Worm (Caenorhabditis elegans): ENCODE measurements around the gene C45G9.5.

The C45G9.5 gene

DNA sequence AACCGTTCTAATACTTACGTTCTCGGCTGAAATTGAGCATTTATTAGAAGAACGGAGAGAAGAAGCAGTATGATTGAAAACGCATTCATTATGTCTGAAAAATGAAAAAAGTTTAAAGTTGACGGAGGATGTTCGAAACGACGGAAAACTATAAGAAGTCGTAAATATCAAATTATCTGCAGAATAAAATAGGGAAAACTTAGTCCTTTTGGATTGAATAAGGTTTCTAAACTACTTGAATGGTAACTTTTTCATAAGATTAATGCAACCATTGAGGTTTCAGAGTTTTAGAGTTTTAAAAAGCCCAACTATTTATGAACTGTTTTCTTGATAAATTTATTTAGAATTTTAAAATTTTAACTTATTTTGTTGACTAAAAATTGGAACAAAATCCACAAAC, 23.6 kb downstream of the C45G9.5 start, which contains the start of gene C45G9.12 (continued):
- TF ChIP-seq vab-7 (GFP tag; IDR thresholded peaks at IDR 0.05) (no peak), hif-1 (tag; optimal IDR thresholded peaks at IDR 0.05) (no peak)

DNA sequence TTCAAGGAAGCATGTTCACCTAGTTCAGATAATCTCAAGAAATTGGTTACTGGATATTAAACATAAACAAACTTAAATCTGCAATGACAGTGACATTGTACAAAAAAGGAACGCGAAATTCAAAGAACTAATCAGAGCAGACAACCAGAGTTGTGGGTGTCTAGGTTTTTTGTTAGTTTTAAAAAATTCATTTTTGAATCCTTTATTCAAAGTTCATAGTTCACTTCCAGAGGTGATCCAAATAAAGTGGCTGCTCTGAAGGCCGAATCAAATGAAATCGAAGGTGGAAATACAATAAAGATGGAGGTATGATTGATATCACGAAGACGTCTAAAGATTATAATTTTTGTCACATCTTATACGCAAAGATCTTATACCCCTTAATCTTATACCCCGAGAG, 26.5 kb downstream of the C45G9.5 start, which contains the start of gene ttbk-6:
TSS of gene ttbk-6 (plus strand) at position 301 of the 400 bp plus-strand sequence.
- TF ChIP-seq ceh-32 (tag; optimal IDR thresholded peaks at IDR 0.05; ENCODE audit: poor library complexity) (no peak), aha-1 (tag) (no peak), ceh-28 (tag; optimal IDR thresholded peaks at IDR 0.05) (no peak), ceh-62 (tag; optimal IDR thresholded peaks at IDR 0.05) (no peak), duxl-1 (tag; optimal IDR thresholded peaks at IDR 0.05; ENCODE audit: poor library complexity) (no peak), attf-4 (tag; optimal IDR thresholded peaks at IDR 0.05) (no peak), nhr-10 (tag; optimal IDR thresholded peaks at IDR 0.05) (no peak), ctbp-1 (GFP tag; IDR thresholded peaks at IDR 0.05) (no peak), nhr-102 (tag; optimal IDR thresholded peaks at IDR 0.05) (no peak), nhr-237 (tag; optimal IDR thresholded peaks at IDR 0.05) (no peak)

DNA sequence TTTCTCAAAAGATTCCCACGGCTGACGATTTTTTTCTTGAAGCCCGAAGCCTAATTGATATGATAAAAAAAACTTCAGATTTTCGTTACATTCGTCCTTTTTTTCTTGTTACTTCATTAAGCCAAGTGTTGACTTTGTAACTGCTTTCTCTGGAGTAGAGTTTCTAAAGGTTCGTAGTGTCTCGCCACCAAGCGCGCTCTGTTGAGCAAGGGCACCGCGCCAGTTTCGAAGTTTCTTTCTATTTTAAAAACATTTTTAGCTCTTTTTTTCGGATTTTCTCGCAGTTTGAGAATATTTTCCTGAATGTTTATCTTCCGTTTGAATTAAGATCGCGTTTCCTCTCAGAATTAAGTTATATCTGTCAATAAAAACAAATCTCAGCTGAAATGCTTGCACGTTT, 28.7 kb downstream of the C45G9.5 start:
- TF ChIP-seq madf-5 (GFP tag; IDR thresholded peaks at IDR 0.05) (no peak), lin-38 (GFP tag; IDR thresholded peaks at IDR 0.05) (peak; percentile 52), unc-130 (GFP tag; optimal IDR thresholded peaks at IDR 0.05) (peak; percentile 6), mes-2 (tag; optimal IDR thresholded peaks at IDR 0.05; ENCODE audit: poor library complexity, severe bottlenecking) (peak; percentile 58)

DNA sequence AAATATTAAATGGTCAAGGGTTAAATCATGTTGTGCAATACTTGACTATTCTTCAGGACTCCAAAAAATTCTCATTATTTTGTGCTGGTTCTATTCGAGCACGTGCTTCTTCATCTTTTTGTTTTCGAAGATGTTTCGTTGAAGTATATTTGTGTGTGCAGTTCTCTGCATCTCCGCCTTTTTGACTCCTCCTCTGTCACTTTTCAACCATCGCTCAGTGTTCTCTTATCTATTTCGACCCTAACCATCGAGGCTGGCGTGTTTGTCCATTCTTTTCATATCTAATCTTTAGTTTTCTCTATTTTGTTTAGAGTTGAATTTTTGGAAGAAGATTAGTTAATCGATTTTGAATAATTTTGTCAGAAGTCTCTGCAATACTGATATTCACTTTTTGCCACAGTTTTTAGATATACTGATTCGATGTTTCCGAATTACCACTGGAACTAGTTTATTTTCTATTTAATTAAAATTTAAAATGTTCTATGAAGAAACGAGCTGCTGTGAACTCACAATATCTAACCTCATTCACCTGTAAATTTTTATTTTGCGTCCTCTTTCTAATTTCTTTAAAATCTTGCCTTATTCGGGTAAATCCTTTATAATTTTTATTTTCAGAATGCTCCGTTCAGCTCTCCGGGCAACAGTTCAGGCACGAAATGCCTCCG, 29.4 kb downstream of the C45G9.5 start, which contains the start of gene alh-1:
TSS of gene alh-1 (plus strand) at position 615 of the 665 bp plus-strand sequence.
- TF ChIP-seq hlh-11 (tag; optimal IDR thresholded peaks at IDR 0.05) (peak; percentile 75), aha-1 (tag) (peak; percentile 20), F44E2.7 (GFP tag; IDR thresholded peaks at IDR 0.05) (no peak), vab-7 (GFP tag; IDR thresholded peaks at IDR 0.05) (no peak), T20F7.1 (GFP tag; optimal IDR thresholded peaks at IDR 0.05) (peak; percentile 12), hlh-30 (tag; optimal IDR thresholded peaks at IDR 0.05; ENCODE audit: insufficient read depth) (peak; percentile 21), unc-39 (tag; optimal IDR thresholded peaks at IDR 0.05) (no peak), mxl-3 (GFP tag; optimal IDR thresholded peaks at IDR 0.05) (peak; percentile 53), daf-16 (GFP tag; optimal IDR thresholded peaks at IDR 0.05) (no peak), daf-16 (tag; optimal IDR thresholded peaks at IDR 0.05) (peak; percentile 79), pqm-1 (tag; optimal IDR thresholded peaks at IDR 0.05) (peak; percentile 78), mdl-1 (tag; optimal IDR thresholded peaks at IDR 0.05) (peak in 1 of 2 experiments; percentile 67), F10B5.3 (tag; optimal IDR thresholded peaks at IDR 0.05) (no peak), pha-4 (GFP tag; IDR thresholded peaks at IDR 0.05) (no peak), pha-4 (tag; optimal IDR thresholded peaks at IDR 0.05) (peak; percentile 23), dve-1 (tag; optimal IDR thresholded peaks at IDR 0.05; ENCODE audit: insufficient read depth) (peak; percentile 69), nhr-77 (tag; optimal IDR thresholded peaks at IDR 0.05) (peak; percentile 35), lsy-2 (tag; optimal IDR thresholded peaks at IDR 0.05) (peak in 1 of 2 experiments; percentile 12), nhr-42 (GFP tag; IDR thresholded peaks at IDR 0.05) (no peak), dmd-6 (GFP tag; IDR thresholded peaks at IDR 0.05) (peak; percentile 73), nhr-28 (tag; optimal IDR thresholded peaks at IDR 0.05) (peak; percentile 54), D1046.2 (GFP tag; IDR thresholded peaks at IDR 0.05) (no peak), egl-43 (GFP tag; IDR thresholded peaks at IDR 0.05) (no peak), unc-62 (GFP tag; optimal IDR thresholded peaks at IDR 0.05 in 1 of 2) (peak in 1 of 2 experiments; percentile 74), unc-62 (tag; optimal IDR thresholded peaks at IDR 0.05) (no peak)
